Worm (Caenorhabditis elegans) whole organism, dauer: ENCODE measurements around the gene zipt-3.

Experiments
- unc-62 ChIP-seq: sonication (generic microtip); optimal IDR thresholded peaks from 2 replicates; lab custom pipeline; 2017; ENCODE audit warnings: missing biosample characterization, missing genetic modification reagents, missing genetic modification characterization

zipt-3 gene

ce11 chrII:5717831-5718230 is at the start of gene zipt-3:
zipt-3 (plus strand) TSS chrII:5718131.
- TF ChIP-seq unc-62 (GFP tag; lab: Kevin White, UChicago): no peak

DNA sequence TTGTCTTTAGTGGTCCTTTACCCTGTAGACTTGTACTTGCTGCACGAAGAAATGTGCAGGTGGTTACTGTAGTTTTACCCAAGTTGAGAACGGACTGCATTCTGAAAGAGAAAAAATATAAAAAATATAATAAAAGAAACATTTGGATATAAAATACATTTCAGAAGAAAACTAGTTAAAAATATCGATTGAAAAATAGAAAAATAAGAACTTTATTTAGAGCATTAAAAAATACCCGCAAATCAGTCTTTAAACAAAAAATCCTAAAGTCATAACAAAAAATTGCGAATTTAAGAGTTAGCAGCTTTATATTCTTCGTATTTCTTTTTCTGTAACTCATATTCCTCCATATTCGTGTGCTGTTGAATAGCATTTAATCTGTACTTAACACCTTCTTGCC is 49.1 kb upstream of the zipt-3 start, which contains the start of gene C25H3.7:
TSS of gene C25H3.7 (minus strand) at position 101 of the 400 bp plus-strand sequence.
- TF ChIP-seq unc-62 (GFP tag; lab: Kevin White, UChicago): no peak

ce11 chrII:5669580-5669979 is 48.4 kb upstream of the zipt-3 start, which contains the start of gene C25H3.17:
C25H3.17 (minus strand) TSS chrII:5669680.
- no peak for TF ChIP-seq unc-62 (GFP tag; lab: Kevin White, UChicago)

- TF ChIP-seq unc-62 (GFP tag; lab: Kevin White, UChicago): no peak
Observed at ce11 chrII:5680703-5681102, 37.2 kb upstream of the zipt-3 start, which contains the start of gene flp-27. flp-27 (plus strand) TSS chrII:5681003.

DNA sequence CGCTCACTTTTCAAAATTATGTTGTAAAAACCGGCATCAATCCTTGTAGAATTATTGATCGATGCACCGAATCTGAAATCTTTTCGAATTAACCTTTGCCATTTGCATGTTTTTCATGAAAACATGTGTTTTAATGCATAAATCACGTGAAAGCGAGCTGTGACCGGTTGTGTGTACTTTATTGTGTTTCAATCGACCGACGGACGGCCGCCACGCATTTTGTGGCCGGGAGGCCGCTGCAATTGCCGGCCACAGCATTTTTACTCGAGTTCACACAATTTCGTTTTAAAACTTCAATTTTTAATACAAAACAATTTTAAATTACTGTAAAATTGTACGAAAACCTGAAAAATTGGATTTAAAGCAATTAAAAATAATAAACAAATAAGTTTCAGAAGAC is 29.0 kb upstream of the zipt-3 start, which contains the start of gene C25H3.11:
TSS of gene C25H3.11 (minus strand) at position 82 of the 400 bp plus-strand sequence.
- no peak for TF ChIP-seq unc-62 (GFP tag; lab: Kevin White, UChicago)

- TF ChIP-seq unc-62 (GFP tag; lab: Kevin White, UChicago): no peak
Observed at ce11 chrII:5691216-5691771, 26.6 kb upstream of the zipt-3 start, which contains the start of the genes ndub-5 and eif-2D. ndub-5 (minus strand) TSS chrII:5691353. eif-2D (plus strand) TSS chrII:5691721.

- TF ChIP-seq unc-62 (GFP tag; lab: Kevin White, UChicago): no peak
Observed at ce11 chrII:5693893-5694292, 24.0 kb upstream of the zipt-3 start, which contains the start of gene C25H3.3. C25H3.3 (plus strand) TSS chrII:5694193.

DNA sequence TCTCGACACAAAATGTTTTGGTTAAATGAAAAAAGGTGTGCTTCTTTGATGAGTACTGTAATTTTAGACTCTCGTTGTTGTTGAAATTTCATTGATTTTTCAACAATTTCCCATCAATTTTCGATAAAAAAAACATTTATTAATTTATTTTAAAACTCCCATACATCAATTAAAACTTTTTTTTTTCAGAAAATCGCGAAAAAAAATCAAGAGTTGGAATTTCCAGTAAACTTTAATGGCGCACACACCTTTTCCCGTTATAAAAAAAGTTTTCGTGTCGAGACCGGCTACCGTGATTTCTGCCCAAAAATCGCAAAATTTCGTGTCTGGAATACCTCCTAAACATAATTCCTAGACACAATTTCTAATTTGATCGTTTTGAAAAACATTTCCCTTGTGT is 23.1 kb upstream of the zipt-3 start, which contains the start of gene C25H3.14:
TSS of gene C25H3.14 (plus strand) at position 301 of the 400 bp plus-strand sequence.
- TF ChIP-seq unc-62 (GFP tag; lab: Kevin White, UChicago): no peak

DNA sequence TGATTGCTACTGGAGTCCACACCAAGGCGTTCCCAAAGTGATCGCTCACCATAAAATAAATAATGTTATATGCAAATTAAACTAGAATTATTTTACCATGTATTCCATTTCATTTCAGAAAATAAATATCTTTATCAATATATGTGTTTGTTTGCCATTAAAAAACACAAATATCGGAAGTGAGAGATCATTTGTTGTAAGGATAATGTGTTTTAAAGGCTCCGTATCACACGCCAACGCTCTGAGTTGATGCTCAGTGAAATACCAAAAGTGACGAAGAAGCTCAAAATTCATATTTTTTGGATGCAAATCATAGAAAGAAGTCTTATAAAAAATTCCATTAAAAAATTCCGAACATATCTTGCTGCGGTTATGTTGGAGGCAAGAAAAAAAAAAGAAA is 21.7 kb upstream of the zipt-3 start:
- no peak for TF ChIP-seq unc-62 (GFP tag; lab: Kevin White, UChicago)

DNA sequence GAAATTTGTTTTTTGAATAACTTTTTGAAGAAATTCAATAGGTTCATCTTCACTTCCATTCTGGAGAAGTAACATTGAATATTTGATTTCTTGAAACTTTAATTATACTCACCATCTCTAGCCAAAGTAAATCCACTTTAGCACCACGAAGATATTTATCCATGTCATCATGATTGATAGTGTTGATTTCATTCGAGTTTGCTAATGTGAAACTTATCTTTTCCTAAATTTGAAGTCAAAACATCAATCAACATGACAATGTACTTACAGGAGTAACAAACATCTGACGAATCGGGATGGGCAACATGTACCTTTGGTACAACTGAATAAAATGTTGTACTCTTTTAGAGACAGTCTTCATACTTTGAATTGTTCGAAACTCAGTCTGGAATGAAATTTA is 20.6 kb upstream of the zipt-3 start:
- TF ChIP-seq unc-62 (GFP tag; lab: Kevin White, UChicago): no peak

DNA sequence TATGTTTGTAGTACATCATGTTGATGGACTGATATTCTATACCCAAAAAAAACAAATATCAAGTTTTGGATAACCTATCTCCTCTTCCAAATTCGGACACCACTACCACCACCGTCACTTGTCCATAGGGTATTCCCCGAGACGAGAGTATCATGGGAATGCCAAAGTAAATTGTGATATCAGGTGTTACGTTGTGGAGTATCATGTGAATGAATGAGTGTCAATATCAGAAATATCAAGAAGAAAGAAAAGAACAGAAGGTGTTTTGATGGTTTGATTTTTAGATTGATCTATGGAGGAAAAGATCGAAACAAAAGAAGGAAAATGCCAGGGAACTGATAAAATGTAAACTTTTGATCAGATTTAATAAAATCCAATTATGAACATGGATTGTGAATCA is 19.7 kb upstream of the zipt-3 start:
- no peak for TF ChIP-seq unc-62 (GFP tag; lab: Kevin White, UChicago)

- TF ChIP-seq unc-62 (GFP tag; lab: Kevin White, UChicago): no peak
Observed at ce11 chrII:5698869-5699268, 19.1 kb upstream of the zipt-3 start, which contains the start of the genes C25H3.10 and C25H3.1. C25H3.10 (minus strand) TSS chrII:5698969. C25H3.1 (plus strand) TSS chrII:5699071.

- no peak for TF ChIP-seq unc-62 (GFP tag; lab: Kevin White, UChicago)
Observed at ce11 chrII:5701485-5701884, 16.4 kb upstream of the zipt-3 start.

DNA sequence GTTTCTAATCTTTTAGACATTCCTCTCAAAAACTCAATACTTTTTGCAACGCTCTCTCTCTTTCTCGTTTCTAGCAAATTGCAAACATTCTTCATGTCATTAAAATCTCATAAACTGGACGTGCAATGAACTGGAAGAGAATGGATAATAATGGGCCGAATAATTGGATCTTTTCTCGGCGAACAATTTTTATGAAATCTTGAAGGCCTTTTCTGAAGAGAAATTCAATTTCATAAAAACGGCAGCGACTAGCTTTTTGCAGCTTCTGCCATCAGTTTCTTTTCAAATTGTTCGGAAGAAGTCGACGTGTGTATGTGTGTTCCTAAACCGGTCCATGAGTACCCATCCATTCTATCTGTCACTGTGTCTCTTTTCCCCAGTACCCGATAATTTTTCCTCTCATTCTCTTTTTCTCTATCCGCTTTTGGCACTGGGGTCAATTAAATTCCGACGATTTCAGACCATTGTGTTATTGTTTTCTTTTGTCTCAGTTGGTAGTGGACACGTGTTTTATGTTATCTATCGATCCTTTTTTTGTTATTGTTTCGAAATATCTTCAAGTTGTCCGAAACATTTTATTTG is 15.2 kb upstream of the zipt-3 start:
- TF ChIP-seq unc-62 (GFP tag; lab: Kevin White, UChicago): no peak

ce11 chrII:5704479-5704878 is 13.5 kb upstream of the zipt-3 start:
- no peak for TF ChIP-seq unc-62 (GFP tag; lab: Kevin White, UChicago)

DNA sequence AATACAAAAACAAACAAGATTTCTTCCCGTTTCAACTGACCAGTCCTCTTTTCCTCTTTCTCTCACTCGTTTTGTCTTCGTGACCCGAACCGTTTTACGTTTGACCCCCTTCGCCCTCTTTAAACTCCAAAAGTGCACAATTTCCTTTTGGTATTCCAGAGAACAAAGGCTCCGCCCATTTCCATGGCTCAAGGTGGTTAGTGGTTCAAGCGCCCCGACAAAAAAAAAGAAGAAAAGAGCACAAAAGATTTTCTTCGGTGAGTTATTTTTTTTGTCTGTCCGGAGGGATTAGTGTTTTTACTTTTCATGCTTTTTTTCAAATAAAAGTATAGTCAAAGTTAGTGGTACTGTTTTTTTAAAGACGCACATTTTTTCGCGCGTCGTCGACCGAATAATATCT is 10.4 kb upstream of the zipt-3 start, which contains the start of gene osta-2:
TSS of gene osta-2 (plus strand) at position 160 of the 400 bp plus-strand sequence.
- no peak for TF ChIP-seq unc-62 (GFP tag; lab: Kevin White, UChicago)
